Worm (Caenorhabditis elegans): ENCODE measurements around the gene sre-43.

- TF ChIP-seq ref-1 (GFP tag; conservative IDR thresholded peaks at IDR 0.05) (no peak), ztf-23 (GFP tag; IDR thresholded peaks at IDR 0.05) (no peak), cog-1 (tag; optimal IDR thresholded peaks at IDR 0.05) (no peak), flt-1 (GFP tag; IDR thresholded peaks at IDR 0.05) (no peak), med-1 (GFP tag; optimal IDR thresholded peaks at IDR 0.05; ENCODE audit: insufficient read depth) (no peak), T22C8.4 (GFP tag; IDR thresholded peaks at IDR 0.05) (no peak)
Observed at ce11 chrII:13984551-13984950, 15.7 kb upstream of the sre-43 start, which contains the start of gene sre-47.
